Worm (Caenorhabditis elegans) whole organism, mixed stage, embryonic: ENCODE results near the gene gei-6.

Source experiments
- bed-3 ChIP-seq: fragments of 200-800 bp; sonication (Bioruptor generic); optimal IDR thresholded peaks from 3 replicates; lab custom pipeline; 2018; ENCODE audit warnings: mild to moderate bottlenecking, missing genetic modification characterization, moderate library complexity, missing compliant biosample characterization
- blmp-1 ChIP-seq: fragments of 150-350 bp; optimal IDR thresholded peaks from 2 replicates; lab custom pipeline; 2014; ENCODE audit warnings: missing biosample characterization, missing genetic modification characterization
- ceh-39 ChIP-seq: fragments of 150-350 bp; optimal IDR thresholded peaks from 2 replicates; lab custom pipeline; 2014; ENCODE audit warnings: missing biosample characterization, missing genetic modification characterization
- ceh-43 ChIP-seq: fragments of 200-800 bp; sonication (Bioruptor generic); optimal IDR thresholded peaks from 2 replicates; lab custom pipeline; 2018; ENCODE audit warnings: mild to moderate bottlenecking, missing genetic modification characterization, moderate library complexity, missing compliant biosample characterization
- ceh-83 ChIP-seq: fragments of 200-800 bp; sonication (Bioruptor generic); optimal IDR thresholded peaks from 2 replicates; lab custom pipeline; 2018; ENCODE audit warnings: mild to moderate bottlenecking, missing genetic modification characterization, missing compliant biosample characterization
- ces-1 ChIP-seq: fragments of 150-350 bp; optimal IDR thresholded peaks from 2 replicates; lab custom pipeline; 2014; ENCODE audit warnings: missing biosample characterization, missing genetic modification reagents, missing genetic modification characterization
- cnd-1 ChIP-seq: fragments of 200-800 bp; sonication (Bioruptor generic); optimal IDR thresholded peaks from 2 replicates; lab custom pipeline; 2018; ENCODE audit warnings: mild to moderate bottlenecking, missing genetic modification characterization, missing compliant biosample characterization
- drap-1 ChIP-seq: fragments of 200-800 bp; sonication (Bioruptor generic); optimal IDR thresholded peaks from 3 replicates; lab custom pipeline; 2018; ENCODE audit warnings: mild to moderate bottlenecking, missing genetic modification characterization, missing compliant biosample characterization
- elt-1 ChIP-seq: sonication (generic microtip); optimal IDR thresholded peaks from 2 replicates; lab custom pipeline; 2017; ENCODE audit warnings: missing genetic modification characterization, mild to moderate bottlenecking, missing compliant biosample characterization, antibody characterized with exemption, moderate library complexity, borderline replicate concordance; ENCODE audit not compliant: insufficient read depth
- elt-3 ChIP-seq: fragments of 150-350 bp; optimal IDR thresholded peaks from 2 replicates; lab custom pipeline; 2014; ENCODE audit warnings: missing biosample characterization, missing genetic modification characterization
- flh-1 ChIP-seq: fragments of 200-800 bp; sonication (Bioruptor generic); optimal IDR thresholded peaks from 2 replicates; lab custom pipeline; 2018; ENCODE audit warnings: mild to moderate bottlenecking, missing genetic modification characterization, moderate library complexity, missing compliant biosample characterization
- hlh-1 ChIP-seq: fragments of 150-350 bp; optimal IDR thresholded peaks from 2 replicates; lab custom pipeline; 2014; ENCODE audit warnings: missing biosample characterization, missing genetic modification reagents, missing genetic modification characterization
- lin-13 ChIP-seq: fragments of 150-350 bp; optimal IDR thresholded peaks from 2 replicates; lab custom pipeline; 2014; ENCODE audit warnings: missing biosample characterization, missing genetic modification characterization
- lin-32 ChIP-seq: fragments of 200-800 bp; sonication (Bioruptor generic); optimal IDR thresholded peaks from 2 replicates; lab custom pipeline; 2018; ENCODE audit warnings: mild to moderate bottlenecking, missing genetic modification characterization, missing compliant biosample characterization
- lsy-2 ChIP-seq: fragments of 150-350 bp; optimal IDR thresholded peaks from 2 replicates; lab custom pipeline; 2014; ENCODE audit warnings: missing biosample characterization, missing genetic modification characterization
- mab-5 ChIP-seq: fragments of 150-350 bp; optimal IDR thresholded peaks from 2 replicates; lab custom pipeline; 2014; ENCODE audit warnings: missing biosample characterization, missing genetic modification characterization
- mep-1 ChIP-seq: fragments of 150-350 bp; optimal IDR thresholded peaks from 2 replicates; lab custom pipeline; 2017; ENCODE audit warnings: missing biosample characterization, missing genetic modification reagents, missing genetic modification characterization, inconsistent platforms
- mls-2 ChIP-seq: sonication (generic microtip); optimal IDR thresholded peaks from 2 replicates; lab custom pipeline; 2016; ENCODE audit warnings: mild to moderate bottlenecking, missing genetic modification characterization, moderate library complexity, missing compliant biosample characterization
- nhr-12 ChIP-seq: fragments of 150-350 bp; optimal IDR thresholded peaks from 2 replicates; lab custom pipeline; 2014; ENCODE audit warnings: missing biosample characterization, missing genetic modification characterization
- nhr-2 ChIP-seq: fragments of 150-350 bp; optimal IDR thresholded peaks from 2 replicates; lab custom pipeline; 2014; ENCODE audit warnings: missing biosample characterization, missing genetic modification characterization
- nhr-237 ChIP-seq: fragments of 150-350 bp; optimal IDR thresholded peaks from 2 replicates; lab custom pipeline; 2014; ENCODE audit warnings: missing biosample characterization, missing genetic modification characterization
- nhr-28 ChIP-seq: fragments of 150-350 bp; optimal IDR thresholded peaks from 2 replicates; lab custom pipeline; 2014; ENCODE audit warnings: missing biosample characterization, missing genetic modification characterization
- pha-4 ChIP-seq: fragments of 150-350 bp; optimal IDR thresholded peaks from 2 replicates; lab custom pipeline; 2018; ENCODE audit warnings: missing biosample characterization, missing genetic modification reagents, missing genetic modification characterization
- sem-2 ChIP-seq: fragments of 200-800 bp; sonication (Bioruptor generic); optimal IDR thresholded peaks from 2 replicates; lab custom pipeline; 2018; ENCODE audit warnings: mild to moderate bottlenecking, missing genetic modification characterization, missing compliant biosample characterization
- snpc-4 ChIP-seq: fragments of 150-350 bp; optimal IDR thresholded peaks from 2 replicates; lab custom pipeline; 2014; ENCODE audit warnings: missing biosample characterization, missing genetic modification characterization
- sptf-1 ChIP-seq: sonication (generic microtip); optimal IDR thresholded peaks from 2 replicates; lab custom pipeline; 2017; ENCODE audit warnings: mild to moderate bottlenecking, missing genetic modification characterization, moderate library complexity, missing compliant biosample characterization
- tbx-8 ChIP-seq: fragments of 200-800 bp; sonication (Bioruptor generic); optimal IDR thresholded peaks from 2 replicates; lab custom pipeline; 2018; ENCODE audit warnings: mild to moderate bottlenecking, missing genetic modification characterization, moderate library complexity, missing compliant biosample characterization
- unc-120 ChIP-seq: sonication (generic microtip); optimal IDR thresholded peaks from 2 replicates; lab custom pipeline; 2017; ENCODE audit warnings: missing genetic modification characterization, missing compliant biosample characterization; ENCODE audit not compliant: poor library complexity, severe bottlenecking
- unc-39 ChIP-seq: fragments of 150-350 bp; optimal IDR thresholded peaks from 2 replicates; lab custom pipeline; 2014; ENCODE audit warnings: missing biosample characterization, missing genetic modification characterization
- zip-8 ChIP-seq: fragments of 150-350 bp; optimal IDR thresholded peaks from 2 replicates; lab custom pipeline; 2014; ENCODE audit warnings: missing biosample characterization, missing genetic modification characterization

Gene gei-6

DNA sequence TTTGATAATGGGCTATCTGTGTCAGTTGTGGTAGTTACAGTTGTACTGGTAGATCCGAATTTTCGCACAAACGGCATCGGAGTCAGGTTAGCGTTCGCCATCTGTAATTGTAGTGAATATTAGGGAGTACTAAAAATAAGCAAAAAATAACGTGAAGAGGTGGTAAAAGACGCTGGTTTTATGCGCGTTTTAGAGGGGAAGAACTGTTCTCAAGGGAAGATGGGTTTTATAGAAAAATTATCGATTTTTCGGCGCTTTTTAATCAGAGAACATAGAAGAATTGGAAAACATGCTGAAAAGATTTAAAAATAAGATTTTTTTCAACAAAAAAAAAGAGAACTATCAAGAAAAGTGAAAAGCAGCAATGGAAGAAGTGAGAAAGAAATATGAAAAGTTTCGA, 7.5 kb downstream of the gei-6 start, which contains the start of gene C13F10.7:
C13F10.7 (minus strand) TSS at position 101 of the 400 bp plus-strand sequence.
- TF ChIP-seq nhr-12 (tag; lab: Kevin White, UChicago) = no peak
- TF ChIP-seq, all 35 proteins: peak for 0

DNA sequence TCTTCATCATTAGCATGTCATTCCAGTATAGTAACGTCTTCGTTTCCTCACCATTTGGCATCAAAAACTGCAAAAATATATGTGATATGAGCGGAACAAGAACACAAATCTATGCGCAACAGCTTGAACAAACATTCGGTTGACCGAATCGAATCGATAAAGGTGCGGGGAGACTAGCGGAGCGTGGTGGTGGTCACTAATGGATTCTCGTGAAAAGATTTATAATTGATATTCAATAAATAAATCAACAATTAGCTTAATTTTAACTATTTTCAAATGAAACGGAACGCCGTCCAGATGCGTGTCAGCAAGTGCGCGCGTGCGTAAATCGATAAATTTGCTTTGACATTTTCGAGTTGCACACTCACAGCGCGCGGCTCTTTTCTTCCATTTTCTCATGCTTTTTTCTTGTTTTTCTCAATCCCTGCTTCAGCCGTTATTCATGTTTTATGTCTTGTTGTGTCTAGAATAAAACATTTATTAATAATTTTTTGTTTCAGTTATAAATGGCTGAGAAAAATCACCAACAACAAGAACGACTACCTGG, 9.6 kb downstream of the gei-6 start, which contains the start of the genes C13F10.8, C13F10.6 and kxd-1:
C13F10.8 (minus strand) TSS at position 51 of the 547 bp plus-strand sequence.
C13F10.6 (minus strand) TSS at position 67 of the 547 bp plus-strand sequence.
kxd-1 (plus strand) TSS at position 497 of the 547 bp plus-strand sequence.
- TF ChIP-seq mep-1 (tag; lab: Kevin White, UChicago) (peak; percentile 15), lin-13 (no peak)

DNA sequence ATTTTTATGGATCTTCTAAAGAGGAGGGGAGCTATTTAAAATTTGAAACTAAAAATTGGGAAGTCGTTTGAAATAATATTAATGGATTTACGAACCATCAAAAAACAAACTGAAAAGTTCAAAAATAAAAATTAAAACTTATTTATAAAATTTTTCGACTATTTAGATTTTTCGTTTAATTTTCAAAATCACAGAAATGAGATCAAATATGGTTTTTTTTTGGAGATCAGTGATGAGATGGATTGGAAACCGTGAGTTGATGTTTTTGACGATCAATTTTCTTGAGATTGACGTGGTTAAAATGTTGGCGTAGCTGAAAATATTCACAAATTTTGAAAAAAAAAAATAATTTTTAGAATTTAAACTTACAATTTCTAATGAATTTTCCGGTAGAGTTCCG, 11.7 kb downstream of the gei-6 start, which contains the start of gene C13F10.5:
C13F10.5 (minus strand) TSS at position 101 of the 400 bp plus-strand sequence.
- no peak for TF ChIP-seq sem-2
- no peak for TF ChIP-seq zip-8 (tag; lab: Kevin White, UChicago)
- no peak for TF ChIP-seq snpc-4
- TF ChIP-seq elt-3 (tag; lab: Kevin White, UChicago) = no peak
- TF ChIP-seq lsy-2 (tag; lab: Kevin White, UChicago) = no peak

DNA sequence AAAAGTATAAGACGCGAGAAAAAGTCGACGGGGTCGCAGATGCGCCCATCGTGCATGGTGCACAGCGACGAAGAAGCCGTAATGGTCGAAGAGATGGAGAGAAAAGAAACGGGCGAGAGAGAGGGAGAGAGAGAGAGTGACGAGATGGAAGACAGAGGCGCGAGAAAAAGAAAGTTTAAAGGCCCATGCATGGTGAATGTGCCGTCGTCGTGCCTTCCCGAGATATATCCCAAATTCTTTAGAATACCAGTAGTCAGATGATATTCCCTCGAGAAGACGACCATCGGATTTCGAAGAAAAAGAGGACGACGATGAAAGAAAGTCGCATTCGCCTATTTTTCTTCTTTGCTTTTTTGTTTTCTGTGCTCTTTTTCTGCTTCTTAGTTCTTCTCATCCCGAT, 14.6 kb downstream of the gei-6 start:
- TF ChIP-seq sptf-1 (tag; lab: Kevin White, UChicago) (no peak), sem-2 (no peak), pha-4 (no peak), nhr-28 (tag; lab: Kevin White, UChicago) (no peak), tbx-8 (GFP tag; lab: Kevin White, UChicago) (no peak), hlh-1 (no peak), drap-1 (GFP tag; lab: Kevin White, UChicago) (no peak), unc-120 (tag; lab: Kevin White, UChicago) (no peak), ceh-43 (GFP tag; lab: Kevin White, UChicago) (no peak), flh-1 (GFP tag; lab: Kevin White, UChicago) (no peak), lin-13 (no peak)

DNA sequence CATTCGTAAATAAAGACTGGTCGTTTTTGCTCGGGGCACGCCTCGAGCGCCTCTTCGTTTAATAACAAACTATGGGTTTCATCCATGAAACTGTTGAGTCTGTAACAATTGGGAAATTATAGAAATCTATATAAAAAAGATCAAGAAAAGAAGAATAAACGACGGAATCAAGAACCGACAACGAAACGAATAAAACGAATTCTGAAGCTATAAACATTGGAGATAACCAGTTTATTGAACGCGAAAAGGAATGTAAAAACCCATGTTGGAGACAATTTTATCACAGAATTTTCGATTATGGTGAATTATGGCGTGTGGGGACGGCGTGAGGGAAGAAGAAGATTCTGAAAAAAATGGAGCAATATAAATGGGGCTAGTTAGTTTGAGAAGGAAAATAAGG, 15.8 kb downstream of the gei-6 start, which contains the start of gene soap-1:
soap-1 (minus strand) TSS at position 101 of the 400 bp plus-strand sequence.
- TF ChIP-seq nhr-2 (tag; lab: Kevin White, UChicago) = no peak
- no peak for TF ChIP-seq nhr-237 (tag; lab: Kevin White, UChicago)
- TF ChIP-seq lin-32 (GFP tag; lab: Kevin White, UChicago) = no peak
- no peak for TF ChIP-seq mls-2 (tag; lab: Kevin White, UChicago)
- no peak for TF ChIP-seq pha-4
- no peak for TF ChIP-seq unc-120 (tag; lab: Kevin White, UChicago)
- no peak for TF ChIP-seq ceh-83 (GFP tag; lab: Kevin White, UChicago)

DNA sequence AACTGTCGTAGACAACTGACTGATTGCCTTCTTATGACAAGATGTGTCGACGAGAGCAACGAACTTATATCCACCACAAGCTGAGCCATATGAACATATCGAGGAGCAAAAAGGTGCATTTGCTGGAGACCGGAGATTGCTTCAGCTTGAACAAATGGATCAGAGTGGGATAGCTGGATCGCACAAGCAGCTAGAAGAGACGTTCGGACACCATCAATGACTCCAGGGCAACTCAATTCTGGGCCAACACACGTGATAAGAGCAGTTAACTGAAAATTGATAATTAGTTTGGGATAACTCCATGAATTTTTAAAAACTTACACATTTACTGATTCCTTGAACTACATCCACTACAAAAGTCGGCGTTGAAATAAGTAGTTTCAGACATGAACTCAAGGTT, 21.6 kb downstream of the gei-6 start:
- TF ChIP-seq ceh-83 (GFP tag; lab: Kevin White, UChicago) (no peak), nhr-237 (tag; lab: Kevin White, UChicago) (no peak), elt-3 (tag; lab: Kevin White, UChicago) (no peak), bed-3 (GFP tag; lab: Kevin White, UChicago) (no peak), unc-39 (tag; lab: Kevin White, UChicago) (no peak), mep-1 (tag; lab: Kevin White, UChicago) (no peak), pha-4 (no peak), cnd-1 (tag; lab: Kevin White, UChicago) (no peak), drap-1 (GFP tag; lab: Kevin White, UChicago) (no peak), snpc-4 (no peak), lin-13 (no peak), sem-2 (no peak), unc-120 (tag; lab: Kevin White, UChicago) (no peak), lsy-2 (tag; lab: Kevin White, UChicago) (no peak)

DNA sequence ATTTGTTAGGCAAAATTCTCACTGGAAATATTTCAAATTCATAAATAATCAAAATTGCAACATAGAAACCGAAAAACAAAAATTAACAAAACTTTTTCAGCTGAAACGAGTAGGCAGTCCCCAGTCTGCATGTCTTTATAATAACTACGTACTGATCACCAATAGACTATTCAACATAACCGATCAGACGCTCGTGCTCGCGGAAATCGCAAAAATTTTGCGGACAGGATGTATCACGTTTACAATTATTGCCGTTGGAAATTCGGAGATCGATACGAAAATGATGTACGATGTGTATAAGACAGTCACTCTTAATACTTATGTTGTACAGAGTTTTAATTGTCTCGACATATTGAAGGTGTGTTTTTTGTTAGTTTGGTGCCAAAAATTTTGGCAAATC, 29.3 kb downstream of the gei-6 start:
- TF ChIP-seq elt-1 = no peak
- TF ChIP-seq cnd-1 (tag; lab: Kevin White, UChicago) = no peak
- no peak for TF ChIP-seq blmp-1 (tag; lab: Kevin White, UChicago)
- no peak for TF ChIP-seq ces-1 (GFP tag; lab: Kevin White, UChicago)
- TF ChIP-seq flh-1 (GFP tag; lab: Kevin White, UChicago) = no peak
- no peak for TF ChIP-seq lin-13
- TF ChIP-seq mab-5 (tag; lab: Kevin White, UChicago) = no peak
- TF ChIP-seq sem-2 = no peak
- no peak for TF ChIP-seq tbx-8 (GFP tag; lab: Kevin White, UChicago)
- TF ChIP-seq mls-2 (tag; lab: Kevin White, UChicago) = no peak
- TF ChIP-seq ceh-39 = no peak
